Worm (Caenorhabditis elegans) whole organism, L3 larva: Measurements from ENCODE around the gene ebp-1.

ENCODE experiments used
- R02D3.7 ChIP-seq: fragments of 150-350 bp; optimal IDR thresholded peaks from 2 replicates; lab custom pipeline; 2014; ENCODE audit warnings: missing biosample characterization, missing genetic modification characterization
- ZK546.5 ChIP-seq: sonication (generic microtip); optimal IDR thresholded peaks from 2 replicates; lab custom pipeline; 2017; ENCODE audit warnings: missing biosample characterization, missing genetic modification characterization
- aly-2 ChIP-seq: fragments of 150-350 bp; optimal IDR thresholded peaks from 2 replicates; lab custom pipeline; 2014; ENCODE audit warnings: missing biosample characterization, missing genetic modification characterization
- ama-1 ChIP-seq: fragments of 150-350 bp; optimal IDR thresholded peaks from 2 replicates; lab custom pipeline; 2018
- ceh-16 ChIP-seq: sonication (generic microtip); optimal IDR thresholded peaks from 2 replicates; lab custom pipeline; 2017; ENCODE audit warnings: missing biosample characterization, missing genetic modification characterization
- ceh-82 ChIP-seq: fragments of 150-350 bp; optimal IDR thresholded peaks from 2 replicates; lab custom pipeline; 2014; ENCODE audit warnings: missing biosample characterization, missing genetic modification characterization
- egl-27 ChIP-seq: sonication (generic microtip); optimal IDR thresholded peaks from 4 replicates; lab custom pipeline; 2017; ENCODE audit warnings: missing biosample characterization, missing genetic modification reagents, missing genetic modification characterization
- egl-5 ChIP-seq: fragments of 150-350 bp; optimal IDR thresholded peaks from 2 replicates; lab custom pipeline; 2017; ENCODE audit warnings: missing biosample characterization, missing genetic modification reagents, missing genetic modification characterization, inconsistent platforms
- elt-1 ChIP-seq: fragments of 150-350 bp; optimal IDR thresholded peaks from 2 replicates; lab custom pipeline; 2014; ENCODE audit warnings: missing biosample characterization, missing genetic modification characterization
- elt-2 ChIP-seq: sonication (generic microtip); optimal IDR thresholded peaks from 2 replicates; lab custom pipeline; 2016; ENCODE audit warnings: missing genetic modification reagents, mild to moderate bottlenecking, missing genetic modification characterization, missing compliant biosample characterization
- fkh-2 ChIP-seq: fragments of 150-350 bp; optimal IDR thresholded peaks from 2 replicates; lab custom pipeline; 2014; ENCODE audit warnings: missing biosample characterization, missing genetic modification reagents, missing genetic modification characterization
- fos-1 ChIP-seq: fragments of 150-350 bp; optimal IDR thresholded peaks from 2 replicates; lab custom pipeline; 2014; ENCODE audit warnings: missing biosample characterization, missing genetic modification characterization
- hmg-11 ChIP-seq: sonication (generic microtip); optimal IDR thresholded peaks from 2 replicates; lab custom pipeline; 2016; ENCODE audit warnings: missing genetic modification characterization, missing compliant biosample characterization
- jun-1 ChIP-seq: fragments of 150-350 bp; optimal IDR thresholded peaks from 2 replicates; lab custom pipeline; 2014; ENCODE audit warnings: missing biosample characterization, missing genetic modification reagents, missing genetic modification characterization
- lin-15B ChIP-seq: fragments of 150-350 bp; optimal IDR thresholded peaks from 2 replicates; lab custom pipeline; 2014; ENCODE audit warnings: missing biosample characterization, missing genetic modification characterization
- lin-39 ChIP-seq: fragments of 150-350 bp; optimal IDR thresholded peaks from 2 replicates; lab custom pipeline; 2018; ENCODE audit warnings: missing biosample characterization, missing genetic modification reagents, missing genetic modification characterization
- lsy-12 ChIP-seq: sonication (generic microtip); optimal IDR thresholded peaks from 2 replicates; lab custom pipeline; 2016; ENCODE audit warnings: mild to moderate bottlenecking, missing genetic modification characterization, missing compliant biosample characterization
- nfya-1 ChIP-seq: sonication (generic microtip); optimal IDR thresholded peaks from 2 replicates; lab custom pipeline; 2017; ENCODE audit warnings: missing genetic modification characterization, mild to moderate bottlenecking, missing compliant biosample characterization, antibody characterized with exemption, moderate library complexity; ENCODE audit not compliant: insufficient read depth
- nhr-12 ChIP-seq: fragments of 150-350 bp; optimal IDR thresholded peaks from 2 replicates; lab custom pipeline; 2014; ENCODE audit warnings: missing biosample characterization, missing genetic modification characterization
- nhr-23 ChIP-seq: fragments of 150-350 bp; optimal IDR thresholded peaks from 2 replicates; lab custom pipeline; 2014; ENCODE audit warnings: missing biosample characterization, missing genetic modification reagents, missing genetic modification characterization
- nhr-237 ChIP-seq: fragments of 150-350 bp; optimal IDR thresholded peaks from 2 replicates; lab custom pipeline; 2014; ENCODE audit warnings: missing biosample characterization, missing genetic modification characterization
- nhr-25 ChIP-seq: sonication (generic microtip); optimal IDR thresholded peaks from 2 replicates; lab custom pipeline; 2017; ENCODE audit warnings: missing biosample characterization, missing genetic modification characterization
- nhr-67 ChIP-seq: fragments of 150-350 bp; optimal IDR thresholded peaks from 2 replicates; lab custom pipeline; 2014; ENCODE audit warnings: missing biosample characterization, missing genetic modification characterization
- nhr-76 ChIP-seq: fragments of 150-350 bp; sonication (generic microtip); optimal IDR thresholded peaks from 5 replicates; lab custom pipeline; 2014; ENCODE audit warnings: missing biosample characterization, missing genetic modification characterization
- pha-4 ChIP-seq: fragments of 150-350 bp; optimal IDR thresholded peaks from 2 replicates; lab custom pipeline; 2014; ENCODE audit warnings: missing biosample characterization, missing genetic modification reagents, missing genetic modification characterization
- pqm-1 ChIP-seq: fragments of 150-350 bp; optimal IDR thresholded peaks from 2 replicates; lab custom pipeline; 2017; ENCODE audit warnings: missing biosample characterization, missing genetic modification characterization, inconsistent platforms
- sea-2 ChIP-seq: fragments of 150-350 bp; sonication (generic microtip); optimal IDR thresholded peaks from 4 replicates; lab custom pipeline; 2014; ENCODE audit warnings: missing biosample characterization, missing genetic modification reagents, missing genetic modification characterization
- skn-1 ChIP-seq: fragments of 150-350 bp; optimal IDR thresholded peaks from 2 replicates; lab custom pipeline; 2014; ENCODE audit warnings: missing biosample characterization, missing genetic modification characterization
- tbx-2 ChIP-seq: sonication (generic microtip); optimal IDR thresholded peaks from 2 replicates; lab custom pipeline; 2016; ENCODE audit warnings: mild to moderate bottlenecking, missing genetic modification characterization, missing compliant biosample characterization
- unc-39 ChIP-seq: sonication (generic microtip); optimal IDR thresholded peaks from 4 replicates; lab custom pipeline; 2017; ENCODE audit warnings: missing biosample characterization, missing genetic modification characterization
- unc-62 ChIP-seq: fragments of 150-350 bp; sonication (generic microtip); optimal IDR thresholded peaks from 4 replicates; lab custom pipeline; 2014; ENCODE audit warnings: missing biosample characterization, missing genetic modification reagents, missing genetic modification characterization
- zag-1 ChIP-seq: fragments of 150-350 bp; optimal IDR thresholded peaks from 2 replicates; lab custom pipeline; 2014; ENCODE audit warnings: missing biosample characterization, missing genetic modification characterization
- ztf-11 ChIP-seq: fragments of 150-350 bp; optimal IDR thresholded peaks from 2 replicates; lab custom pipeline; 2014; ENCODE audit warnings: missing biosample characterization, missing genetic modification characterization

Gene ebp-1

ce11 chrV:18081857-18082256 lies 38.5 kb downstream of the ebp-1 start, which contains the start of gene nova-1:
TSS of gene nova-1 (minus strand) at chrV:18081957.
- TF ChIP-seq fos-1 (tag; lab: Kevin White, UChicago) = no peak
- TF ChIP-seq nfya-1 = no peak
- no peak for TF ChIP-seq ZK546.5
- TF ChIP-seq zag-1 = no peak
- TF ChIP-seq elt-2 (tag; lab: Kevin White, UChicago) = no peak
- no peak for TF ChIP-seq ama-1 (lab: Kevin White, UChicago)
- TF ChIP-seq ztf-11 (tag; lab: Kevin White, UChicago) = no peak
- no peak for TF ChIP-seq unc-39 (tag; lab: Kevin White, UChicago)
- no peak for TF ChIP-seq lin-39 (tag; lab: Kevin White, UChicago)
- no peak for TF ChIP-seq elt-1 (tag; lab: Kevin White, UChicago)

- TF ChIP-seq lsy-12 (tag; lab: Kevin White, UChicago) = no peak
- no peak for TF ChIP-seq tbx-2 (tag; lab: Kevin White, UChicago)
- TF ChIP-seq hmg-11 = no peak
Observed at ce11 chrV:18085150-18085833, 41.9 kb downstream of the ebp-1 start, which contains the start of gene fbxa-106. TSS of gene fbxa-106 (minus strand) at chrV:18085200.

ce11 chrV:18086174-18086661 lies 42.8 kb downstream of the ebp-1 start, which contains the start of gene Y59A8B.12:
TSS of gene Y59A8B.12 (minus strand) at chrV:18086224.
- TF ChIP-seq pqm-1 (no peak), fos-1 (tag; lab: Kevin White, UChicago) (no peak), egl-5 (tag; lab: Kevin White, UChicago) (no peak), egl-27 (tag; lab: Kevin White, UChicago) (no peak), tbx-2 (tag; lab: Kevin White, UChicago) (no peak), ceh-82 (tag; lab: Kevin White, UChicago) (no peak), R02D3.7 (tag; lab: Kevin White, UChicago) (no peak), nhr-237 (tag; lab: Kevin White, UChicago) (no peak), nhr-76 (tag; lab: Kevin White, UChicago) (no peak), ZK546.5 (no peak)
- TF ChIP-seq, all 47 proteins: peak for 0

ce11 chrV:18086783-18087182 lies 43.4 kb downstream of the ebp-1 start, which contains the start of gene slr-2:
TSS of gene slr-2 (plus strand) at chrV:18087123.
- TF ChIP-seq ZK546.5 = no peak
- TF ChIP-seq lin-15B (tag; lab: Kevin White, UChicago) = peak; percentile 65
- peak; percentile 8 for TF ChIP-seq nhr-23 (tag; lab: Kevin White, UChicago)
- TF ChIP-seq sea-2 (GFP tag; lab: Kevin White, UChicago) = no peak
- TF ChIP-seq fkh-2 = no peak
- TF ChIP-seq elt-2 (tag; lab: Kevin White, UChicago) = no peak
- peak; percentile 65 for TF ChIP-seq nfya-1
- TF ChIP-seq aly-2 (tag; lab: Kevin White, UChicago) = no peak
- TF ChIP-seq unc-39 (tag; lab: Kevin White, UChicago) = no peak
- peak; percentile 60 for TF ChIP-seq pha-4
- no peak for TF ChIP-seq hmg-11

- TF ChIP-seq sea-2 (GFP tag; lab: Kevin White, UChicago) = no peak
- TF ChIP-seq ceh-82 (tag; lab: Kevin White, UChicago) = no peak
- TF ChIP-seq nhr-12 (tag; lab: Kevin White, UChicago) = no peak
- TF ChIP-seq pqm-1 = no peak
- TF ChIP-seq tbx-2 (tag; lab: Kevin White, UChicago) = no peak
- no peak for TF ChIP-seq nhr-25 (tag; lab: Kevin White, UChicago)
- no peak for TF ChIP-seq zag-1
- TF ChIP-seq skn-1 (tag; lab: Kevin White, UChicago) = no peak
- no peak for TF ChIP-seq unc-62 (GFP tag; lab: Kevin White, UChicago)
- TF ChIP-seq ztf-11 (tag; lab: Kevin White, UChicago) = no peak
- no peak for TF ChIP-seq nhr-76 (tag; lab: Kevin White, UChicago)
- no peak for TF ChIP-seq R02D3.7 (tag; lab: Kevin White, UChicago)
- TF ChIP-seq egl-5 (tag; lab: Kevin White, UChicago) = no peak
- TF ChIP-seq nhr-23 (tag; lab: Kevin White, UChicago) = no peak
- TF ChIP-seq lsy-12 (tag; lab: Kevin White, UChicago) = no peak
- TF ChIP-seq nhr-67 (tag; lab: Kevin White, UChicago) = no peak
- no peak for TF ChIP-seq jun-1
- TF ChIP-seq elt-1 (tag; lab: Kevin White, UChicago) = no peak
- no peak for TF ChIP-seq ceh-16
Observed at ce11 chrV:18091216-18091615, 47.8 kb downstream of the ebp-1 start.
